Worm (Caenorhabditis elegans): ENCODE measurements around the gene asp-7.

The asp-7 gene

DNA sequence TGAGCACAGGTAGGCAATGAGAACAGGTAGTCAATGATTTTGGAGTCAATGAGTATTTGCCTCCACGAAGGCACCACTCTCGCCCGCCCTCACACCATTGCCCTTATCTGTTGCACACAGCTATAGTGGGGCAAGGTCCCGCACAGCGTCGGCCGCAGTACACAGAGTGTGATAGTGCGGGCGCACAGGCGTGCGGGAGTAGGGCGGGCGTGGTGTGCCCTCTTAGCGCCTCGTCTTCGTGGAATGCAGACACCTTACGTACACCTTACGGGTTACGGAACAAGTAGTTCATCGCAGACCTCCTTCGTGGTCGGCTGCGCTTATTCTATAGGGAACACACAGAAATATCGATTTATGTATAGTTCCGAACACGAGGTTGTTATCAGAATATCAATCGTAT is 10.2 kb upstream of the asp-7 start:
- TF ChIP-seq pes-1 (GFP tag; IDR thresholded peaks at IDR 0.05), result no peak
- no peak for TF ChIP-seq ama-1 (optimal IDR thresholded peaks at IDR 0.05)
- no peak for TF ChIP-seq ets-7 (tag; optimal IDR thresholded peaks at IDR 0.05)
- no peak for TF ChIP-seq scrt-1 (GFP tag; IDR thresholded peaks at IDR 0.05)
- no peak for TF ChIP-seq hnd-1 (tag; optimal IDR thresholded peaks at IDR 0.05)
- no peak for TF ChIP-seq sea-1 (GFP tag; conservative IDR thresholded peaks at IDR 0.05)
- no peak for TF ChIP-seq hmg-4 (GFP tag; optimal IDR thresholded peaks at IDR 0.05)

DNA sequence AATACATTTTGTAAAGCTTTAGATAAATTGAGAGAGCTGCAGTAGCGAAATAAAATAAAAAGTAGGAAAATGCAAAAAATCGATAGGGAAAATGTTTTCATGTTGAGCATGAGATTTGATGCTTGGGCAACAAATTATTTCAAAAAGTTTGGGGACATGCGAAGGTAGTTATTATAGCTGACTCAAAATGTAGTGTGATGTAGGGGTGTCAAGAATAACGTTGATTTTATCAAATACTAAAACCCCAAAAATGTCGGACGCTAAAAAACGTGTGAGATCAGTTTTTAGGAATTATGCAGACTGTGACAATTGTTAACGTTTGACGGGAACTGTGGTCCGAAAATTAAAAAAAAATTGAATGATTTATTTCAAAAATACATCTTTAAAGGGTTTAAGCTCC is 6.8 kb upstream of the asp-7 start, which contains the start of gene irld-12:
Gene irld-12, minus strand, starts transcription at position 101 of the 400 bp plus-strand sequence.
- TF ChIP-seq sea-1 (GFP tag; conservative IDR thresholded peaks at IDR 0.05) (no peak), scrt-1 (GFP tag; IDR thresholded peaks at IDR 0.05) (no peak), ets-7 (tag; optimal IDR thresholded peaks at IDR 0.05) (no peak), pes-1 (GFP tag; IDR thresholded peaks at IDR 0.05) (no peak), tra-4 (tag; optimal IDR thresholded peaks at IDR 0.05) (no peak), hmbx-1 (tag; optimal IDR thresholded peaks at IDR 0.05) (no peak), hnd-1 (tag; optimal IDR thresholded peaks at IDR 0.05) (no peak)

DNA sequence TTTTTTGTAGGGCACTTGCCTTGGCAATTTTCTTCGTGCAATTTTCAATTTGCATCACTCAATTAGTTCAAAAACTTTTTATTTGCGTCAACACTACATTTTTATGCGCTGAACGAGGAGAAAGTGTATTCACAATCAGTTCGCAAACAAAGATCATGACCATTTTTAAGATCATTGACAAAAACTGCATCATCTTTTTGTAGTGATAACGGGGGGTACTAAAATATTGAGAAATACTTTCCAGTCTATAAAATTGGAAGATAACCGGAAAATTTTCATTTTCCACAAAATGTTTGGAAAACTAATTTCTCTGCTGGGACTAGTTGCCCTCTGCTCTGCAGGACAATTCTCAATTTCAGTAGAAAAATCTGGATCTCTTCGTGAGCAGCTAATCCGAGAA is 3.8 kb upstream of the asp-7 start, which contains the start of gene asp-8:
Gene asp-8, plus strand, starts transcription at position 276 of the 400 bp plus-strand sequence.
- no peak for TF ChIP-seq tbx-37 (GFP tag; conservative IDR thresholded peaks at IDR 0.05)
- no peak for TF ChIP-seq sea-1 (GFP tag; conservative IDR thresholded peaks at IDR 0.05)
- no peak for TF ChIP-seq ceh-13 (GFP tag; optimal IDR thresholded peaks at IDR 0.05)
- TF ChIP-seq flt-1 (GFP tag; IDR thresholded peaks at IDR 0.05), result no peak
- TF ChIP-seq F13C5.2 (tag; optimal IDR thresholded peaks at IDR 0.05), result no peak
- no peak for TF ChIP-seq B0310.2 (tag; optimal IDR thresholded peaks at IDR 0.05)
- TF ChIP-seq tra-4 (tag; optimal IDR thresholded peaks at IDR 0.05), result no peak

DNA sequence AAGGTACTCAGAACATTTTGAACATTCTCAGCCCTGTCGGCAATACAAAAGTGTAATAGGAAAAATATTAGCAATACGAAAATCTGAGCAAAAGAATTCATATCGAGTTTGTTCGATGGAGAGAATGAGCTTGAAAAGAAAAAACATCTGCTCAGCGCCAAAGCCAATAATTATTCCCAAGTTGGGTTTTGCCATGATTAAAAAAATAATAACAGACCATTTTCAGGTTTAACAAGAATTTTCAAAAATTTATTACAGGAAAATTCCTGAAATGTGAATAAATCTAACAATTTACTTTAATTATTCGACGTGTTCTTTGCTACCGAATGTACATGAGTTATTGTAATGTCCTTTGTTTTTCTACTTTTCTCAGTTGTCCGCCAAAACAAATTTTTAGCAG is 4.3 kb downstream of the asp-7 start, which contains the start of gene irld-38:
Gene irld-38, minus strand, starts transcription at position 101 of the 400 bp plus-strand sequence.
- TF ChIP-seq ceh-13 (GFP tag; optimal IDR thresholded peaks at IDR 0.05) (no peak), aly-1 (tag; optimal IDR thresholded peaks at IDR 0.05) (no peak), F13C5.2 (tag; optimal IDR thresholded peaks at IDR 0.05) (no peak), tbx-11 (GFP tag; IDR thresholded peaks at IDR 0.05) (no peak), tbx-37 (GFP tag; conservative IDR thresholded peaks at IDR 0.05) (no peak), ets-7 (tag; optimal IDR thresholded peaks at IDR 0.05) (no peak), ama-1 (optimal IDR thresholded peaks at IDR 0.05) (no peak), flt-1 (GFP tag; IDR thresholded peaks at IDR 0.05) (no peak), scrt-1 (GFP tag; IDR thresholded peaks at IDR 0.05) (no peak), hmbx-1 (tag; optimal IDR thresholded peaks at IDR 0.05) (no peak), hnd-1 (tag; optimal IDR thresholded peaks at IDR 0.05) (no peak), tra-4 (tag; optimal IDR thresholded peaks at IDR 0.05) (no peak), pes-1 (GFP tag; IDR thresholded peaks at IDR 0.05) (no peak)

DNA sequence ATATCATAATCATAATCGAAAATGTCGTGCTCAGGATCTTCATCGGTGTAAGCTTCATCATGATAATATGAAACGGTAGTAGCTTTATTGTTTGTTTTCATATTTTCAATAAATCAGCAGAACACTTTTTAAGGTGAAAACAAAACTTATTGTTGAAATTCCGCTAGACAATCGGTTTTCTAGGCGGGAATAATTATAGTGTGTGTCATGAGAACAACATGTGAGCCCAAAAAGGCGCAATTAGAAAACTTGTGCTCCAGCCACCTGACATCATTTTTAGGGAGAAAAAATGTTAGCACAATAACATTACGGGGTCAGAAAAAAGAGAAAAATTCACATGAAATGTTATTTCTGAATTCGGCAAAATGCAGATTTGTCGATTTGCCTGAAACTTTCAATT is 6.2 kb downstream of the asp-7 start, which contains the start of gene srw-8:
Gene srw-8, minus strand, starts transcription at position 101 of the 400 bp plus-strand sequence.
- TF ChIP-seq scrt-1 (GFP tag; IDR thresholded peaks at IDR 0.05) (no peak), ceh-36 (tag; optimal IDR thresholded peaks at IDR 0.05) (no peak), ceh-13 (GFP tag; optimal IDR thresholded peaks at IDR 0.05) (no peak), F13C5.2 (tag; optimal IDR thresholded peaks at IDR 0.05) (no peak), aly-1 (tag; optimal IDR thresholded peaks at IDR 0.05) (no peak), hmbx-1 (tag; optimal IDR thresholded peaks at IDR 0.05) (no peak), hnd-1 (tag; optimal IDR thresholded peaks at IDR 0.05) (no peak), flt-1 (GFP tag; IDR thresholded peaks at IDR 0.05) (no peak), sea-1 (GFP tag; conservative IDR thresholded peaks at IDR 0.05) (no peak), tra-4 (tag; optimal IDR thresholded peaks at IDR 0.05) (no peak), tbx-11 (GFP tag; IDR thresholded peaks at IDR 0.05) (no peak), ets-7 (tag; optimal IDR thresholded peaks at IDR 0.05) (no peak), B0310.2 (tag; optimal IDR thresholded peaks at IDR 0.05) (no peak), tbx-37 (GFP tag; conservative IDR thresholded peaks at IDR 0.05) (no peak), hmg-4 (GFP tag; optimal IDR thresholded peaks at IDR 0.05) (no peak)

DNA sequence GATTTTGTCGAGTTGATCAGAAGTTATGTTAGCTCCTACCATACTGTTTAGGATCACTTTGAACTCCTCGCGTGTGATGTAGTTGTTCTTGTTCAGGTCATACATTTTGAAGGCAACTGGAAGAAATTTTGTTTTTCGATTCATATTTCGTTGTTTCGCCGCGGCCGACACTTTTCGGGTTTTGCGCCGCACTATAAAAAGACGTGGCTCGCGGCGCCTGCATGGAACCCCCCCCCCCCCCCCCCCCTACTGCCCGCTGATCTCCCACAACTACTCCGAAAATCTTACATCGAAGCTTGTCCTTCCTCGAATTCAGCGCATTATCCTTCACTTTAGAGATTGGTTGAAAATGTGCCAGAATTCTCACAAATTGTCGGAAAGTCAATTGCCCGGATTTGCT is 10.0 kb downstream of the asp-7 start:
- no peak for TF ChIP-seq F13C5.2 (tag; optimal IDR thresholded peaks at IDR 0.05)
- TF ChIP-seq aly-1 (tag; optimal IDR thresholded peaks at IDR 0.05), result no peak
- no peak for TF ChIP-seq ets-7 (tag; optimal IDR thresholded peaks at IDR 0.05)

DNA sequence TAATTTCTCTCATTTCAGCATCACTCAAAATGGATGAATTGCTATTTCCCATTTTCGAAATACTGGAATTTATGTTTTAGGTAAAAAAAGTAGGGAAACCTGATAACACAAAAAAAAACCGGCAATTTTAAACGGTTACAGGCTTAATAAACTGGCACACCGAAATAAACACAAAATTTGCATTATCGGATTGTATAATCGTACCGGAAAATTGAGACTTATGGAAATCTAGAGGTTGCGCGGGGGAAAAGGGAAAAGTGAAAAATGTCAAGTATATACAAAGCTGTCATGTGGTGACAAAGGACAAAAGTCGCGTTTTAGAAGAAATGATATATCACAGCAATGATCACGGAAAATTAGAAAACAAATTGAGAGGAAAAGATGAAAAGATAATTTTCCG is 11.2 kb downstream of the asp-7 start, which contains the start of gene chpf-2:
Gene chpf-2, minus strand, starts transcription at position 101 of the 400 bp plus-strand sequence.
- TF ChIP-seq tra-4 (tag; optimal IDR thresholded peaks at IDR 0.05) (no peak), hnd-1 (tag; optimal IDR thresholded peaks at IDR 0.05) (no peak), ceh-36 (tag; optimal IDR thresholded peaks at IDR 0.05) (no peak), pes-1 (GFP tag; IDR thresholded peaks at IDR 0.05) (no peak), sea-1 (GFP tag; conservative IDR thresholded peaks at IDR 0.05) (no peak), ceh-13 (GFP tag; optimal IDR thresholded peaks at IDR 0.05) (no peak), hmbx-1 (tag; optimal IDR thresholded peaks at IDR 0.05) (no peak), aly-1 (tag; optimal IDR thresholded peaks at IDR 0.05) (no peak), hmg-4 (GFP tag; optimal IDR thresholded peaks at IDR 0.05) (no peak)

DNA sequence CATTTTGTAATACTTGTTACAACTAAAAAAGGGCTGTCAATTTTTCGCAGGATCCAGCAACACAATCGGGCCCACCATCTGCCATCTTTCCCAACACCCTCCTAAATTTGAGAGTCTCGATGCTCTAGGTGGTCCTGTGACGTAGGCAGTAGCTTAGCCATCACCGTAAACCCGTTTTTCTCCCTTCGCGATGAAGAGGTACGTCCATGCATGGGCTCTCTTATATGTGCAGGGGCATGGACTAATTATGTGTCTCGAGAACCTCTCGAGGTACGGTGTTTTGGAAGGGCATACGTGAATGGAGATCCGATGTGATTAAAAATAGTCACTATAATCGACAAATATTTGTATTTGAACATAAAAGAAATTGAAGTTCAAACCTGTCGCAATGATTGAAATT is 12.8 kb downstream of the asp-7 start:
- TF ChIP-seq tbx-37 (GFP tag; conservative IDR thresholded peaks at IDR 0.05), result no peak
- no peak for TF ChIP-seq hmg-4 (GFP tag; optimal IDR thresholded peaks at IDR 0.05)
- TF ChIP-seq tbx-11 (GFP tag; IDR thresholded peaks at IDR 0.05), result no peak
- no peak for TF ChIP-seq tra-4 (tag; optimal IDR thresholded peaks at IDR 0.05)
- no peak for TF ChIP-seq ceh-36 (tag; optimal IDR thresholded peaks at IDR 0.05)
- TF ChIP-seq pes-1 (GFP tag; IDR thresholded peaks at IDR 0.05), result no peak
- TF ChIP-seq ama-1 (optimal IDR thresholded peaks at IDR 0.05), result no peak
- TF ChIP-seq F13C5.2 (tag; optimal IDR thresholded peaks at IDR 0.05), result no peak
- no peak for TF ChIP-seq hmbx-1 (tag; optimal IDR thresholded peaks at IDR 0.05)
- TF ChIP-seq ceh-13 (GFP tag; optimal IDR thresholded peaks at IDR 0.05), result no peak
- no peak for TF ChIP-seq flt-1 (GFP tag; IDR thresholded peaks at IDR 0.05)
- no peak for TF ChIP-seq ets-7 (tag; optimal IDR thresholded peaks at IDR 0.05)
- no peak for TF ChIP-seq hnd-1 (tag; optimal IDR thresholded peaks at IDR 0.05)
- TF ChIP-seq B0310.2 (tag; optimal IDR thresholded peaks at IDR 0.05), result no peak
- TF ChIP-seq scrt-1 (GFP tag; IDR thresholded peaks at IDR 0.05), result no peak
- TF ChIP-seq aly-1 (tag; optimal IDR thresholded peaks at IDR 0.05), result no peak
